Worm (Caenorhabditis elegans) whole organism, L3 larva: Measurements from ENCODE around the gene pacl-1.
A peak's percentile ranks its signal among the peaks of the same experiment; 100 is the strongest.

Source experiments
- R02D3.7 ChIP-seq: fragments of 150-350 bp; optimal IDR thresholded peaks from 2 replicates; lab custom pipeline; 2014; ENCODE audit warnings: missing biosample characterization, missing genetic modification characterization
- ama-1 ChIP-seq: fragments of 150-350 bp; optimal IDR thresholded peaks from 2 replicates; lab custom pipeline; 2018
- ceh-82 ChIP-seq: fragments of 150-350 bp; optimal IDR thresholded peaks from 2 replicates; lab custom pipeline; 2014; ENCODE audit warnings: missing biosample characterization, missing genetic modification characterization
- daf-12 ChIP-seq: fragments of 150-350 bp; optimal IDR thresholded peaks from 2 replicates; lab custom pipeline; 2014; ENCODE audit warnings: missing biosample characterization, missing genetic modification reagents, missing genetic modification characterization
- egl-27 ChIP-seq: sonication (generic microtip); optimal IDR thresholded peaks from 4 replicates; lab custom pipeline; 2017; ENCODE audit warnings: missing biosample characterization, missing genetic modification reagents, missing genetic modification characterization
- egl-5 ChIP-seq: fragments of 150-350 bp; optimal IDR thresholded peaks from 2 replicates; lab custom pipeline; 2017; ENCODE audit warnings: missing biosample characterization, missing genetic modification reagents, missing genetic modification characterization, inconsistent platforms
- elt-2 ChIP-seq: sonication (generic microtip); optimal IDR thresholded peaks from 2 replicates; lab custom pipeline; 2016; ENCODE audit warnings: missing genetic modification reagents, mild to moderate bottlenecking, missing genetic modification characterization, missing compliant biosample characterization
- elt-3 ChIP-seq, 3 experiments: fragments of 150-350 bp in 1 of 3; sonication (generic microtip) in 2 of 3; optimal IDR thresholded peaks; 2 replicates in 2 of 3; 4 replicates in 1 of 3; lab custom pipeline; 2014 to 2017; ENCODE audit warnings: missing biosample characterization in 3 of 3, missing genetic modification characterization in 3 of 3
- eor-1 ChIP-seq, 2 experiments: fragments of 150-350 bp; optimal IDR thresholded peaks; 2 replicates each; lab custom pipeline; 2014 to 2018; ENCODE audit warnings: missing biosample characterization in 2 of 2, missing genetic modification characterization in 2 of 2
- fkh-10 ChIP-seq: sonication (generic microtip); optimal IDR thresholded peaks from 2 replicates; lab custom pipeline; 2017; ENCODE audit warnings: missing biosample characterization, missing genetic modification reagents, missing genetic modification characterization
- fkh-2 ChIP-seq: fragments of 150-350 bp; optimal IDR thresholded peaks from 2 replicates; lab custom pipeline; 2014; ENCODE audit warnings: missing biosample characterization, missing genetic modification reagents, missing genetic modification characterization
- fos-1 ChIP-seq: fragments of 150-350 bp; optimal IDR thresholded peaks from 2 replicates; lab custom pipeline; 2014; ENCODE audit warnings: missing biosample characterization, missing genetic modification characterization
- hmg-11 ChIP-seq: sonication (generic microtip); optimal IDR thresholded peaks from 2 replicates; lab custom pipeline; 2016; ENCODE audit warnings: missing genetic modification characterization, missing compliant biosample characterization
- jun-1 ChIP-seq: fragments of 150-350 bp; optimal IDR thresholded peaks from 2 replicates; lab custom pipeline; 2014; ENCODE audit warnings: missing biosample characterization, missing genetic modification reagents, missing genetic modification characterization
- lin-15B ChIP-seq: fragments of 150-350 bp; optimal IDR thresholded peaks from 2 replicates; lab custom pipeline; 2014; ENCODE audit warnings: missing biosample characterization, missing genetic modification characterization
- lin-39 ChIP-seq: fragments of 150-350 bp; optimal IDR thresholded peaks from 2 replicates; lab custom pipeline; 2018; ENCODE audit warnings: missing biosample characterization, missing genetic modification reagents, missing genetic modification characterization
- lsy-12 ChIP-seq: sonication (generic microtip); optimal IDR thresholded peaks from 2 replicates; lab custom pipeline; 2016; ENCODE audit warnings: mild to moderate bottlenecking, missing genetic modification characterization, missing compliant biosample characterization
- mdl-1 ChIP-seq: fragments of 150-350 bp; optimal IDR thresholded peaks from 2 replicates; lab custom pipeline; 2014; ENCODE audit warnings: missing biosample characterization, missing genetic modification characterization
- mml-1 ChIP-seq: fragments of 150-350 bp; sonication (generic microtip); optimal IDR thresholded peaks from 3 replicates; lab custom pipeline; 2014; ENCODE audit warnings: missing biosample characterization, missing genetic modification characterization
- nfya-1 ChIP-seq: sonication (generic microtip); optimal IDR thresholded peaks from 2 replicates; lab custom pipeline; 2017; ENCODE audit warnings: missing genetic modification characterization, mild to moderate bottlenecking, missing compliant biosample characterization, antibody characterized with exemption, moderate library complexity; ENCODE audit not compliant: insufficient read depth
- nhr-12 ChIP-seq: fragments of 150-350 bp; optimal IDR thresholded peaks from 2 replicates; lab custom pipeline; 2014; ENCODE audit warnings: missing biosample characterization, missing genetic modification characterization
- nhr-237 ChIP-seq: fragments of 150-350 bp; optimal IDR thresholded peaks from 2 replicates; lab custom pipeline; 2014; ENCODE audit warnings: missing biosample characterization, missing genetic modification characterization
- nhr-28 ChIP-seq: fragments of 150-350 bp; optimal IDR thresholded peaks from 2 replicates; lab custom pipeline; 2014; ENCODE audit warnings: missing biosample characterization, missing genetic modification characterization
- nhr-43 ChIP-seq: sonication (generic microtip); optimal IDR thresholded peaks from 2 replicates; lab custom pipeline; 2016; ENCODE audit warnings: mild to moderate bottlenecking, missing genetic modification characterization, missing compliant biosample characterization; ENCODE audit not compliant: poor library complexity, severe bottlenecking
- nhr-67 ChIP-seq: fragments of 150-350 bp; optimal IDR thresholded peaks from 2 replicates; lab custom pipeline; 2014; ENCODE audit warnings: missing biosample characterization, missing genetic modification characterization
- nhr-76 ChIP-seq: fragments of 150-350 bp; sonication (generic microtip); optimal IDR thresholded peaks from 5 replicates; lab custom pipeline; 2014; ENCODE audit warnings: missing biosample characterization, missing genetic modification characterization
- nhr-77 ChIP-seq: fragments of 150-350 bp; optimal IDR thresholded peaks from 2 replicates; lab custom pipeline; 2014; ENCODE audit warnings: missing biosample characterization, missing genetic modification characterization
- pha-4 ChIP-seq: fragments of 150-350 bp; optimal IDR thresholded peaks from 2 replicates; lab custom pipeline; 2014; ENCODE audit warnings: missing biosample characterization, missing genetic modification reagents, missing genetic modification characterization
- pqm-1 ChIP-seq: fragments of 150-350 bp; optimal IDR thresholded peaks from 2 replicates; lab custom pipeline; 2017; ENCODE audit warnings: missing biosample characterization, missing genetic modification characterization, inconsistent platforms
- sea-2 ChIP-seq: fragments of 150-350 bp; sonication (generic microtip); optimal IDR thresholded peaks from 4 replicates; lab custom pipeline; 2014; ENCODE audit warnings: missing biosample characterization, missing genetic modification reagents, missing genetic modification characterization
- skn-1 ChIP-seq: fragments of 150-350 bp; optimal IDR thresholded peaks from 2 replicates; lab custom pipeline; 2014; ENCODE audit warnings: missing biosample characterization, missing genetic modification characterization
- tbx-2 ChIP-seq: sonication (generic microtip); optimal IDR thresholded peaks from 2 replicates; lab custom pipeline; 2016; ENCODE audit warnings: mild to moderate bottlenecking, missing genetic modification characterization, missing compliant biosample characterization
- unc-39 ChIP-seq: sonication (generic microtip); optimal IDR thresholded peaks from 4 replicates; lab custom pipeline; 2017; ENCODE audit warnings: missing biosample characterization, missing genetic modification characterization
- unc-62 ChIP-seq: fragments of 150-350 bp; sonication (generic microtip); optimal IDR thresholded peaks from 4 replicates; lab custom pipeline; 2014; ENCODE audit warnings: missing biosample characterization, missing genetic modification reagents, missing genetic modification characterization
- zag-1 ChIP-seq: fragments of 150-350 bp; optimal IDR thresholded peaks from 2 replicates; lab custom pipeline; 2014; ENCODE audit warnings: missing biosample characterization, missing genetic modification characterization
- ztf-11 ChIP-seq: fragments of 150-350 bp; optimal IDR thresholded peaks from 2 replicates; lab custom pipeline; 2014; ENCODE audit warnings: missing biosample characterization, missing genetic modification characterization
- ztf-4 ChIP-seq: fragments of 150-350 bp; optimal IDR thresholded peaks from 2 replicates; lab custom pipeline; 2014; ENCODE audit warnings: missing biosample characterization, missing genetic modification characterization

Gene pacl-1

ce11 chrV:16275347-16275746 is at the start of gene pacl-1:
Gene pacl-1, minus strand, starts transcription at chrV:16275447.
- no peak for TF ChIP-seq unc-39
- no peak for TF ChIP-seq pqm-1
- no peak for TF ChIP-seq tbx-2 (tag; lab: Kevin White, UChicago)

DNA sequence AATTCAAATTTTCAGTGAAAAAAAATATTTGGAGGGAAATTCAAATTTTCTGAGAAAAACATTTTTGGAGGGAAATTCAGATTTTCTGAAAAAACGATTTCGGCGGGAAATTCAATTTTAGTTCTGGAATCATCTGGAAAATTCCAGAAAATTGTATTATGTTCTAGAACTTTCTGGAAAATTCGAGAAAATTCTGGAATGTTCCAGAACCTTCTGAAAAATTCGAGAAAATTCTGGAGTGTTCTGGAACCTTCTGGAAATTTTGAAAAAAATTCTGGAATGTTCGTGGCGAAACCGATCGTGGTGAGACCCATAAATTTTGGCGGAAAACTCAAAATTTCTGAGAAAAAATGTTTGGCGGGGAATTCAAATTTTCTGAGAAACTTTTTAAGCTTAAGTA is 46.9 kb upstream of the pacl-1 start:
- no peak for TF ChIP-seq nfya-1 (tag; lab: Kevin White, UChicago)
- TF ChIP-seq eor-1 (tag; optimal IDR thresholded peaks at IDR 0.05; lab: Kevin White, UChicago) = no peak
- no peak for TF ChIP-seq fkh-10 (GFP tag; lab: Kevin White, UChicago)
- TF ChIP-seq sea-2 (GFP tag; lab: Kevin White, UChicago) = no peak
- TF ChIP-seq nhr-43 (tag; lab: Kevin White, UChicago) = no peak
- no peak for TF ChIP-seq ceh-82 (tag; lab: Kevin White, UChicago)
- TF ChIP-seq mdl-1 (tag; lab: Kevin White, UChicago) = no peak
- no peak for TF ChIP-seq jun-1 (tag; lab: Kevin White, UChicago)
- TF ChIP-seq R02D3.7 = no peak
- no peak for TF ChIP-seq skn-1 (tag; lab: Kevin White, UChicago)
- TF ChIP-seq pha-4 (tag; lab: Kevin White, UChicago) = no peak
- TF ChIP-seq ztf-11 = no peak
- no peak for TF ChIP-seq nhr-28 (tag; lab: Kevin White, UChicago)
- no peak for TF ChIP-seq nhr-12 (tag; lab: Kevin White, UChicago)
- no peak for TF ChIP-seq lin-15B (tag; lab: Kevin White, UChicago)
- TF ChIP-seq lin-39 (tag; lab: Kevin White, UChicago) = no peak
- TF ChIP-seq egl-27 = no peak
- no peak for TF ChIP-seq ztf-4
- TF ChIP-seq nhr-237 (tag; lab: Kevin White, UChicago) = no peak
- no peak for TF ChIP-seq egl-5 (tag; lab: Kevin White, UChicago)
- TF ChIP-seq, all 47 proteins: peak for 0

DNA sequence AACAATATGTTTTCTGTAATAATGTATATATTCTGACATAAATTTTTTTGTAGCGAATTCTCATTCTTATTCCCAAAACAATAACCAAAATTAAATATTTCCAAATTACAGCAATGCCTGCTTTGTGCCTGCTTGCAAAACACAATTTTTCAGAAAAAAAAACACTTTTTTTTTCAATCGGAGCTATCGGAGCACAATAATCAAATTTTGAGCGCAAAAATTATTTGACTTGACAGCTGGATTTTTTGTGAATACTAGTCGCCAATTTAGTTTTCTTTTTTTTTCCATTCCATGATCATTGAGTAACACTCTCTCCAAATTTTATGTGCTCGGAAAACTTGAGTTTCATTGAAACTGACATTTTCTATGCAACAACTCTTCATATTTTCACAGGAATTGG is 42.0 kb upstream of the pacl-1 start, which contains the start of gene srh-180:
TSS of gene srh-180 (plus strand) at position 301 of the 400 bp plus-strand sequence.
- no peak for TF ChIP-seq egl-5 (tag; lab: Kevin White, UChicago)
- no peak for TF ChIP-seq R02D3.7
- TF ChIP-seq fkh-10 (GFP tag; lab: Kevin White, UChicago) = no peak
- TF ChIP-seq nhr-28 (tag; lab: Kevin White, UChicago) = no peak

DNA sequence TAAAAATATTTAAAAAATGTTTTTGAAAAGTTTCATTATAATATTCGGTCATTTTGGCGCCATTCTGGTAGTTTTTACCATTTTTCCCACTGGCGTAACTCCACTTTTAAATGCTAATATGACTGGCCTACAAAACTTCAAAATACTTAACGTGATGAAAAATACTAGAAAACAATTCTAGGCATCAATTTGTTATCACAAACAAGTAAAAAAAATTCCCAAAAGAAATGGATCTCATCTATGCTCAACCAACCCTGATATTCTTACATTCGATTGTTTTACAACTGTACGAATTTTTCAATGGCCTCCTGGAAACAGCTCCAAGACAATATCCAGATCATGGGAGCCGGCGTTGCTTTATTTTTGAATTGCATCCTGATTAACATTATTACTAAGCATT is 39.8 kb upstream of the pacl-1 start, which contains the start of gene str-214:
TSS of gene str-214 (plus strand) at position 301 of the 400 bp plus-strand sequence.
- TF ChIP-seq mml-1 (tag; lab: Kevin White, UChicago) = no peak

DNA sequence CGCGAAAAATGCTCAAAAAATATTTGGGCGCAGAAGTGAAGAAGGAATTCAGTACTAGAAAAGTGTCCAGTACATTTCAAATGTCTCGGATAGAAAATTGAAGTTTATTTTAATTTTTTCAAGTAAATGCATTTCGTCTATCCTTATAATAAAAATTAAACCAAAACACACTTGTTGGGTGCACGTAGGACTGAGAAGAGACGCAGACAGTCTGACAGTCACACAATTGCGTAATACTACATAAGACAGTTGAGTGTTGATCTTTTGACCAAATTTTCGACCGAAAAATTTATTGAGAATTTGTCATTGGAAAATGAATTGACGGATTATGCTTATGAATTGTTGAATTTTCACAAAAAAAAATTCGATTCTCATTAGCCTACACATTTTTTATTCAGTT is 34.3 kb upstream of the pacl-1 start, which contains the start of gene oac-7:
TSS of gene oac-7 (plus strand) at position 283 of the 400 bp plus-strand sequence.
- TF ChIP-seq elt-2 (tag; lab: Kevin White, UChicago) (peak; percentile 15), lsy-12 (tag; lab: Kevin White, UChicago) (no peak), daf-12 (tag; lab: Kevin White, UChicago) (no peak)

DNA sequence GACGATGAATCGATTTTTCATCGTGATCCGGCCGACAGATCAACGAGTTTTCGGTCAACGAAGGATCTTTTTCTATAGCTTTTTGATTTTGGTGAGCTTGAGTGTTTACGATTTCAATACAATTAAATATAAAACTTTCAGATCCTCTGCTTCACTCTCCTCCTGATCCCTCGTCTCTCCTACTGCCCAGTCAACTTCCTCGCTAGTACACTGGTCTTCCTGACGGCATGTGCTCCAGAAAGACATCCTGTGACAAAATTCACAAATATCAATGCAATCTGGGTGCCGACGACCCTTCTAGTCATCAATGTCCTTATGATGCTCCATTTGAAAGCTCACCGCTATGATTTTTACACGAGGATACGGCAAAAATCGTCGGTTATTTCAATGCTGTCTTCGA is 33.1 kb upstream of the pacl-1 start:
- TF ChIP-seq eor-1 (tag; optimal IDR thresholded peaks at IDR 0.05; lab: Kevin White, UChicago) (no peak), ama-1 (lab: Kevin White, UChicago) (no peak), lin-39 (tag; lab: Kevin White, UChicago) (no peak), elt-2 (tag; lab: Kevin White, UChicago) (no peak), nhr-67 (tag; lab: Kevin White, UChicago) (no peak), egl-27 (no peak), unc-62 (GFP tag; lab: Kevin White, UChicago) (no peak), zag-1 (tag; lab: Kevin White, UChicago) (no peak), mdl-1 (tag; lab: Kevin White, UChicago) (no peak), fos-1 (no peak), hmg-11 (tag; lab: Kevin White, UChicago) (no peak), jun-1 (tag; lab: Kevin White, UChicago) (no peak), ztf-4 (no peak), lin-15B (tag; lab: Kevin White, UChicago) (no peak), fkh-2 (no peak), nhr-76 (no peak), egl-5 (tag; lab: Kevin White, UChicago) (no peak), elt-3 (tag; optimal IDR thresholded peaks at IDR 0.05; lab: Kevin White, UChicago) (no peak), nhr-12 (tag; lab: Kevin White, UChicago) (no peak), nhr-77 (no peak)
